Fruit fly (Drosophila melanogaster) S2 (cell line): Measurements from ENCODE around the gene Dbp80.

Source experiments
- CG8478 ChIP-seq: fragments of >200 bp; optimal IDR thresholded peaks from 2 replicates; lab custom pipeline; 2018
- CTCF ChIP-seq, 2 experiments: fragments of >200 bp; optimal IDR thresholded peaks; 2 replicates each; lab custom pipeline; 2018

DNA sequence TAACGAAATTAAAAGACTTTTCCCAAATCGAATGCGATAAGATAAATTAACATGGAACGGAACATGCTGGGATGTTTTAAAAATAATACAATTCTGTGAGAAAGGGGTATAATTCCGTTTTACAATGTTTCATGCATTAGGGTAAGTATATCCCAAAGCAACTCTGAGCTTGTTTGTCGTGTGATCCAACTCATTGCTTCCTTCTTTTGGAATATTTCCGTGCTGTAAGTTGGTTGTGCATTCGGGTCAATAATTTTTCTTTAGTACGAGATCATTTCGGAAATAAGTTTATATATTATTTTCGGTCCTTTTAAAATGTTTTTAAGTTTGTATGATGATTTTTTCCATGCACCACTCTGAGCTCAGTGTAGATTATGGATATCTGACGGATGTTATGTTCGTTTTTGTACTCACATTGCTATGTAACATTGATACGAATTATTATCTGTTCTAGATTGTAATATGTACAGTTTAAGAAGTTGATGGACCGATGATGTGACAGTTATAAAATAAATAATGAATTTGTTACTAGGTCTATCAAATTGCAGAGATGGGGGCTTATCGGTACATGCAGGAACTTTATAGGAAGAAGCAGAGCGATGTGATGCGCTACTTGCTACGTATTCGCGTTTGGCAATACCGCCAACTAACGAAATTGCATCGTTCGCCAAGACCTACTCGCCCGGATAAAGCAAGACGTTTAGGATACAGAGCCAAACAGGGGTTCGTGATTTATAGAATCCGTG, 11.9 kb upstream of the Dbp80 start, which contains the start of gene RpL15:
- TF ChIP-seq CG8478 (lab: Kevin White, UChicago) (no peak), CTCF (optimal IDR thresholded peaks at IDR 0.05; lab: Kevin White, UChicago) (no peak)
